Fruit fly (Drosophila melanogaster): ENCODE results near the gene CG33333.

Gene CG33333

dm6 chr3R:17386168-17386819 is 31.0 kb upstream of the CG33333 start (continued):
- TF ChIP-seq CG32772 (GFP tag; IDR thresholded peaks at IDR 0.05) (peak; percentile 69), stc (GFP tag; IDR thresholded peaks at IDR 0.05) (peak; percentile 86), Opbp (GFP tag; IDR thresholded peaks at IDR 0.05; ENCODE audit: partially characterized antibody) (no peak), BEAF-32 (GFP tag; optimal IDR thresholded peaks at IDR 0.05) (no peak), CG14667 (GFP tag; IDR thresholded peaks at IDR 0.05) (peak; percentile 72), psq (GFP tag; optimal IDR thresholded peaks at IDR 0.05) (no peak), Antp (GFP tag; optimal IDR thresholded peaks at IDR 0.05) (peak; percentile 55), Hey (tag; optimal IDR thresholded peaks at IDR 0.05) (no peak), GATAe (GFP tag; conservative IDR thresholded peaks at IDR 0.05) (no peak), CG2202 (tag; optimal IDR thresholded peaks at IDR 0.05) (peak; percentile 20), CG13296 (GFP tag; optimal IDR thresholded peaks at IDR 0.05) (peak; percentile 1), Med (GFP tag) (peak; percentile 90), CG12071 (GFP tag; optimal IDR thresholded peaks at IDR 0.05) (peak; percentile 67), CG3407 (GFP tag; optimal IDR thresholded peaks at IDR 0.05) (peak; percentile 66), CoRest (tag; optimal IDR thresholded peaks at IDR 0.05) (peak; percentile 72), CG9876 (GFP tag; optimal IDR thresholded peaks at IDR 0.05) (no peak), CG9215 (GFP tag; IDR thresholded peaks at IDR 0.05) (no peak), gsb (GFP tag; IDR thresholded peaks at IDR 0.05) (no peak), Atf6 (GFP tag; IDR thresholded peaks at IDR 0.05) (peak; percentile 65), CG4282 (GFP tag; optimal IDR thresholded peaks at IDR 0.05) (no peak), Sry-β (GFP tag; optimal IDR thresholded peaks at IDR 0.05) (no peak), CG14014 (GFP tag; IDR thresholded peaks at IDR 0.05) (peak; percentile 61), CG1024 (GFP tag; IDR thresholded peaks at IDR 0.05) (peak; percentile 28; the same call in 1 of the 2 replicates), CG11093 (GFP tag; IDR thresholded peaks at IDR 0.05) (peak; percentile 72; the same call in 2 of the 3 replicates), Trl (optimal IDR thresholded peaks at IDR 0.05) (no peak), Trl (GFP tag; optimal IDR thresholded peaks at IDR 0.05) (peak; percentile 36), Ada2b (GFP tag; IDR thresholded peaks at IDR 0.05) (peak; percentile 63), CG18011 (GFP tag; optimal IDR thresholded peaks at IDR 0.05) (peak; percentile 13), CG3995 (GFP tag; optimal IDR thresholded peaks at IDR 0.05) (no peak), CG3065 (GFP tag; optimal IDR thresholded peaks at IDR 0.05) (no peak), croc (GFP tag; conservative IDR thresholded peaks at IDR 0.05) (peak; percentile 64), luna (GFP tag; optimal IDR thresholded peaks at IDR 0.05) (no peak), repo (GFP tag; optimal IDR thresholded peaks at IDR 0.05) (peak; percentile 23), tll (GFP tag; optimal IDR thresholded peaks at IDR 0.05) (no peak), ERR (GFP tag; optimal IDR thresholded peaks at IDR 0.05) (no peak), Pdp1 (GFP tag; optimal IDR thresholded peaks at IDR 0.05) (peak; percentile 38 to 58), ab (GFP tag; optimal IDR thresholded peaks at IDR 0.05) (no peak), CG4328 (GFP tag; optimal IDR thresholded peaks at IDR 0.05) (peak; percentile 42), CG10267 (tag; optimal IDR thresholded peaks at IDR 0.05) (peak; percentile 34), Mrtf (GFP tag; IDR thresholded peaks at IDR 0.05) (peak; percentile 72), Mad (GFP tag; optimal IDR thresholded peaks at IDR 0.05) (no peak), disco-r (GFP tag; optimal IDR thresholded peaks at IDR 0.05) (no peak), sr (GFP tag; IDR thresholded peaks at IDR 0.05) (0 out of 3 replicates have a peak, but pooled peaks have one; percentile 18), CG8944 (GFP tag; optimal IDR thresholded peaks at IDR 0.05) (peak; percentile 32), org-1 (GFP tag; optimal IDR thresholded peaks at IDR 0.05) (peak; percentile 8), CG30431 (GFP tag; optimal IDR thresholded peaks at IDR 0.05) (peak; percentile 42), Jarid2 (GFP tag; optimal IDR thresholded peaks at IDR 0.05) (no peak), Blimp-1 (GFP tag; optimal IDR thresholded peaks at IDR 0.05) (peak; percentile 82), sens (GFP tag) (peak; percentile 94), nau (GFP tag; optimal IDR thresholded peaks at IDR 0.05) (peak; percentile 85), CG8478 (optimal IDR thresholded peaks at IDR 0.05) (no peak)

Data from whole organism, embryonic.